Fruit fly (Drosophila melanogaster): Measurements from ENCODE around the gene CG8507.

The CG8507 gene

dm6 chr3R:9812447-9812846 lies 21.2 kb downstream of the CG8507 start, which contains the start of gene CG8534:
CG8534 (plus strand) TSS chr3R:9812747.
- no peak for TF ChIP-seq lola (GFP tag; optimal IDR thresholded peaks at IDR 0.05)
- no peak for TF ChIP-seq Mio (GFP tag; optimal IDR thresholded peaks at IDR 0.05)
- TF ChIP-seq woc (GFP tag; optimal IDR thresholded peaks at IDR 0.05), result no peak
- no peak for TF ChIP-seq usp (GFP tag; optimal IDR thresholded peaks at IDR 0.05)
- no peak for TF ChIP-seq dmrt93B (GFP tag; optimal IDR thresholded peaks at IDR 0.05)
- TF ChIP-seq fru (GFP tag; optimal IDR thresholded peaks at IDR 0.05), result no peak
- TF ChIP-seq Jra (GFP tag; optimal IDR thresholded peaks at IDR 0.05), result no peak
- no peak for TF ChIP-seq Rel (GFP tag; optimal IDR thresholded peaks at IDR 0.05)
- TF ChIP-seq Rel (tag; optimal IDR thresholded peaks at IDR 0.05), result no peak
- TF ChIP-seq CG32264 (GFP tag; optimal IDR thresholded peaks at IDR 0.05), result no peak
- no peak for TF ChIP-seq Dif (GFP tag; optimal IDR thresholded peaks at IDR 0.05; ENCODE audit: partially characterized antibody)
- no peak for TF ChIP-seq Hr83 (GFP tag; optimal IDR thresholded peaks at IDR 0.05; ENCODE audit: poor library complexity, severe bottlenecking)
- no peak for TF ChIP-seq Myc (optimal IDR thresholded peaks at IDR 0.05)
- no peak for TF ChIP-seq GATAd (GFP tag; optimal IDR thresholded peaks at IDR 0.05)
- TF ChIP-seq brk (GFP tag; optimal IDR thresholded peaks at IDR 0.05), result no peak
- TF ChIP-seq pan (optimal IDR thresholded peaks at IDR 0.05), result no peak

DNA sequence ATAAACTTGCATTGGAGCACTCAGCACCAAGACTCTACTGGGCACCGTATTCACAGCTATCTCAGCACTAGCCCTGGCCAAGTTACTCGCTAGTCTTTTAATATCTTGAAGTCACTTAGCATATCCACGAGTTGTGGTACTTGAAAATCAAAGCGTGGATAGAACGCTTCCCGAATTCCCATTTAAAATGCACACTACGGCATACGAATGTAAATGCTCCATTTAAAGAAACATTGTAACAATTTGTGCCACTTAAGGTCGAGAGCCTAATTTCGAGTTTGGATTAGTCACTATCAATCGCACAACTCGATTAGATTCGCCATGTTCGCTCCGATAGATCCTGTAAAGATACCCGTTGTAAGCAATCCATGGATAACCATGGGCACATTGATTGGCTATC lies 22.6 kb downstream of the CG8507 start, which contains the start of gene eloF:
Gene eloF, plus strand, starts transcription at position 301 of the 400 bp plus-strand sequence.
- TF ChIP-seq HLH106 (tag; optimal IDR thresholded peaks at IDR 0.05) (no peak), Myc (optimal IDR thresholded peaks at IDR 0.05) (no peak), pan (optimal IDR thresholded peaks at IDR 0.05) (no peak), Hr83 (GFP tag; optimal IDR thresholded peaks at IDR 0.05; ENCODE audit: poor library complexity, severe bottlenecking) (no peak), Dfd (GFP tag; optimal IDR thresholded peaks at IDR 0.05) (no peak), CG32264 (GFP tag; optimal IDR thresholded peaks at IDR 0.05) (no peak), tai (GFP tag; optimal IDR thresholded peaks at IDR 0.05) (no peak)

DNA sequence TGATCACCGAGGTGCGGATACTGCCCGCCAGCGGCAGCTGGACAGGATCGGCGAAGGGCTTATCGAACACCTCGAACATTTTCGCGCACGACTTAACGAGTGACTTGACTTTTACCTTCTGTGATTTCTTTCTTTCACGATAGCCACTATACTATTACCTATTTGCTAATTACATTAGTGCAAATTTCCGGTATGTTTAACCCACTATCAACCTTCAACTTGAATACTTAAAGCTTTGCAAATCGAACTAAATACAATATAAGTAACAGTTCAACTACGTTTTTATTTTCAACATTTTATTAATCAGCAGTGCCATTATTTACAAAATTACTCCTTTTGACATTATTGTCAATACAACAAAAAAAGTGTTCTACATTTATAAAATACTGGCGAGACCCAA lies 25.6 kb downstream of the CG8507 start, which contains the start of gene CG16904:
Gene CG16904, minus strand, starts transcription at position 101 of the 400 bp plus-strand sequence.
- no peak for TF ChIP-seq br (GFP tag; optimal IDR thresholded peaks at IDR 0.05)
- TF ChIP-seq Rel (GFP tag; optimal IDR thresholded peaks at IDR 0.05), result no peak
- no peak for TF ChIP-seq Rel (tag; optimal IDR thresholded peaks at IDR 0.05)
- TF ChIP-seq sv (GFP tag; optimal IDR thresholded peaks at IDR 0.05), result no peak
- no peak for TF ChIP-seq CG32264 (GFP tag; optimal IDR thresholded peaks at IDR 0.05)
- TF ChIP-seq N (GFP tag; optimal IDR thresholded peaks at IDR 0.05), result no peak
- no peak for TF ChIP-seq Myc (optimal IDR thresholded peaks at IDR 0.05)
- no peak for TF ChIP-seq psq (GFP tag; optimal IDR thresholded peaks at IDR 0.05)
- TF ChIP-seq h (GFP tag; optimal IDR thresholded peaks at IDR 0.05), result no peak
- TF ChIP-seq woc (GFP tag; optimal IDR thresholded peaks at IDR 0.05), result no peak

- no peak for TF ChIP-seq CG9705 (GFP tag; optimal IDR thresholded peaks at IDR 0.05)
- TF ChIP-seq dmrt93B (GFP tag; optimal IDR thresholded peaks at IDR 0.05), result no peak
- no peak for TF ChIP-seq Rel (GFP tag; optimal IDR thresholded peaks at IDR 0.05)
- TF ChIP-seq Rel (tag; optimal IDR thresholded peaks at IDR 0.05), result no peak
- TF ChIP-seq ey (GFP tag; optimal IDR thresholded peaks at IDR 0.05), result no peak
- no peak for TF ChIP-seq N (GFP tag; optimal IDR thresholded peaks at IDR 0.05)
Measured at dm6 chr3R:9818295-9818694, 27.0 kb downstream of the CG8507 start, which contains the start of gene CG9459. CG9459 (minus strand) TSS chr3R:9818395.

DNA sequence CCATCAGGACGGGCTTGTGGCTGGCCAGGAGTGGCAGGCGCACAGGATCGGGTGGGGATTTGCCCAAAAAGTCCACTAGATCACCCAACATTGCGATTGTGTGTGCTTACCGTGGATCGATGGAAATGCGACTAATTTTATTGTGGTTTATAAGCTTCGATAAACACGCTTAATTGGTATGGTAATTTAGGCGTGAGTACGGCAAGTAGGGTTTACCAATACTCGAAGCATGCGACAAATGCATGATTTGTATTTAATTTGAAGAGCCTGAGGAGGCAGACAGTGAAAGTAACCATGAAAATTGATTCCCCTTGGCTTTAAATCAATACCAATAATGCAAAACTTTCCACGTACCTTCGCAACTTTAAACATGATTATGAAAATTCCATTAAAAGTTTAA lies 28.5 kb downstream of the CG8507 start, which contains the start of gene CG9458:
Gene CG9458, minus strand, starts transcription at position 101 of the 400 bp plus-strand sequence.
- no peak for TF ChIP-seq tai (GFP tag; optimal IDR thresholded peaks at IDR 0.05)
- no peak for TF ChIP-seq pan (optimal IDR thresholded peaks at IDR 0.05)
- no peak for TF ChIP-seq jim (GFP tag; optimal IDR thresholded peaks at IDR 0.05)
- TF ChIP-seq Dfd (GFP tag; optimal IDR thresholded peaks at IDR 0.05), result no peak
- no peak for TF ChIP-seq GATAd (GFP tag; optimal IDR thresholded peaks at IDR 0.05)
- TF ChIP-seq Rel (GFP tag; optimal IDR thresholded peaks at IDR 0.05), result no peak
- no peak for TF ChIP-seq Rel (tag; optimal IDR thresholded peaks at IDR 0.05)

DNA sequence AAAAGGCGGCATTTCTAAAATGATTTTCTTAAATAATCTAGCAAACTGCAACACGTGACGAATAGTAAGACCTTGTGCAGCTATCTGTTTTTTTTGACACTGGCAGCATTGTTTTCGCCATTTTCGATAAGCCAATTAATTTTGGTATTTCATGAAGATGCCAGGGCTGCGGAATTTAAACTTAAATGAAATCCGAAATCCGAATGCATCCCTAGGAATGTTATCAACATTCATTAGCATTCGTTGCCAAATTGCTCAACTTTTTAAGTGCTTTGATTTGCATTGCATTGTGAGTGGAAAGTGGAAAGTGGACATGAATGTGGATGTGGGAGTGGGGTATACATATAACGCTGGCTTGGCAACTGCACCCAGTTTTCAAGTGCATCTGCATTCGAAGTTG lies 29.8 kb downstream of the CG8507 start, which contains the start of gene CG42857:
Gene CG42857, minus strand, starts transcription at position 101 of the 400 bp plus-strand sequence.
- TF ChIP-seq CG9705 (GFP tag; optimal IDR thresholded peaks at IDR 0.05) (no peak), Hr83 (GFP tag; optimal IDR thresholded peaks at IDR 0.05; ENCODE audit: poor library complexity, severe bottlenecking) (no peak), sv (GFP tag; optimal IDR thresholded peaks at IDR 0.05) (no peak), rgr (GFP tag; optimal IDR thresholded peaks at IDR 0.05) (no peak), Sp1 (GFP tag; optimal IDR thresholded peaks at IDR 0.05) (no peak), dsf (GFP tag; optimal IDR thresholded peaks at IDR 0.05; ENCODE audit: borderline replicate concordance) (no peak), h (GFP tag; optimal IDR thresholded peaks at IDR 0.05) (no peak), Dif (GFP tag; optimal IDR thresholded peaks at IDR 0.05; ENCODE audit: partially characterized antibody) (no peak), GATAd (GFP tag; optimal IDR thresholded peaks at IDR 0.05) (no peak), Mio (GFP tag; optimal IDR thresholded peaks at IDR 0.05) (no peak), dmrt93B (GFP tag; optimal IDR thresholded peaks at IDR 0.05) (no peak), Myc (optimal IDR thresholded peaks at IDR 0.05) (no peak), tai (GFP tag; optimal IDR thresholded peaks at IDR 0.05) (no peak), Rel (GFP tag; optimal IDR thresholded peaks at IDR 0.05) (no peak), Rel (tag; optimal IDR thresholded peaks at IDR 0.05) (no peak), CrebA (GFP tag; optimal IDR thresholded peaks at IDR 0.05; ENCODE audit: borderline replicate concordance) (no peak), Hnf4 (GFP tag; optimal IDR thresholded peaks at IDR 0.05) (no peak), pan (optimal IDR thresholded peaks at IDR 0.05) (no peak), Vsx2 (GFP tag; optimal IDR thresholded peaks at IDR 0.05; ENCODE audit: partially characterized antibody) (no peak), ey (GFP tag; optimal IDR thresholded peaks at IDR 0.05) (no peak), dl (GFP tag; optimal IDR thresholded peaks at IDR 0.05; ENCODE audit: insufficient read depth in 1 of 2, partially characterized antibody in 2 of 2) (no peak)
